Worm (Caenorhabditis elegans): ENCODE measurements around the gene F21D5.7.

The F21D5.7 gene

ce11 chrIV:8754727-8755126 is 11.2 kb upstream of the F21D5.7 start, which contains the start of gene elli-1 (continued):
- no peak for TF ChIP-seq K12H6.12 (tag; optimal IDR thresholded peaks at IDR 0.05)
- no peak for TF ChIP-seq ztf-26 (tag; optimal IDR thresholded peaks at IDR 0.05)

DNA sequence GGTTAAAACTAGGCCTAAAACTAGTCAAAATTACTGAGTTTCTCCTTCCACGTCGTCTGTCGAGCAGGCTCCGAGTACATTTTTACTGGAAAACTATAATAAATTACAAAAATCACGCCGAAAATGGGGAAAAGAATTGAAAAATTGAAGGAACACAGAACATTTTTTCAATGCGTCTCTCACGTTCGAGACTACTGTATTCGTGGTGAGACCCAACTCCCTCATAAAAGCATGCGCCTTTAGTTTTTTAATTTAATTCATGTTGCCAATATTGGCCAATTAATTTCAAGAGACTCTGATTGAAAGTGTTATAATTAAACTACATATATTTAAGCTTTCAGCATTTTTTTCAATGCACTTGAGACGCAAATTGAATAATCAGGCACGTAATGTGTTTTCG is 10.6 kb upstream of the F21D5.7 start:
- TF ChIP-seq lsl-1 (GFP tag; optimal IDR thresholded peaks at IDR 0.05): peak; percentile 79
- TF ChIP-seq tlf-1 (GFP tag; optimal IDR thresholded peaks at IDR 0.05): no peak
- no peak for TF ChIP-seq F52B5.7 (tag; optimal IDR thresholded peaks at IDR 0.05)
- no peak for TF ChIP-seq ztf-25 (GFP tag; IDR thresholded peaks at IDR 0.05)
- TF ChIP-seq die-1 (tag; optimal IDR thresholded peaks at IDR 0.05): no peak
- no peak for TF ChIP-seq ekl-4 (GFP tag; IDR thresholded peaks at IDR 0.05)
- TF ChIP-seq tbp1 (GFP tag; optimal IDR thresholded peaks at IDR 0.05): no peak
- no peak for TF ChIP-seq cebp-2 (GFP tag; IDR thresholded peaks at IDR 0.05)
- no peak for TF ChIP-seq egrh-3 (GFP tag; IDR thresholded peaks at IDR 0.05)
- TF ChIP-seq F33H1.4 (GFP tag; IDR thresholded peaks at IDR 0.05): peak; percentile 81; the same call in 1 of the 2 replicates
- TF ChIP-seq gei-17 (GFP tag; optimal IDR thresholded peaks at IDR 0.05): no peak
- peak; percentile 5 for TF ChIP-seq F23B12.7 (tag; optimal IDR thresholded peaks at IDR 0.05; ENCODE audit: insufficient read depth)
- no peak for TF ChIP-seq aptf-2 (GFP tag; conservative IDR thresholded peaks at IDR 0.05)
- TF ChIP-seq efl-1 (GFP tag; optimal IDR thresholded peaks at IDR 0.05): peak; percentile 0
- TF ChIP-seq ceh-40 (GFP tag; IDR thresholded peaks at IDR 0.05): no peak
- TF ChIP-seq snpc-3.4 (tag; optimal IDR thresholded peaks at IDR 0.05): no peak
- TF ChIP-seq F55B11.4 (tag; optimal IDR thresholded peaks at IDR 0.05; ENCODE audit: borderline replicate concordance, insufficient read depth): no peak

DNA sequence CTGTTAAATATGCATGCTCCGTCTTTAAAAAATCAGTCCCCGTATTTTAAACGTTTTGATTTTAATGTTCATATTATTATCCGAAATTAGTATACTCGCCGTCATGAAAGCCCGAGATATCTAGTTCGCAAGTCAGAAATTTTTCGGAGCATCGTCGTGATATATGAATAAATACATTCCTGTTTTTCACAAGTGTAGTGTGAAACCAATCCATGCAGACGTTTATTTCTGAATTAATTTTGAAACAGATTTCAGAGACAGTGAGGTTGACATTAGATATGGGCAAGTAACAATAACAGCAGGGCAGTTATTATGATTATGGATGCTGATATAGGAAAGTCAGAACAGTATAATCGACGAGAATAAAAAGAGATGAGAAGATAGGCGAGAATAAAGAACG is 9.0 kb upstream of the F21D5.7 start:
- TF ChIP-seq xnd-1 (tag; optimal IDR thresholded peaks at IDR 0.05): peak; percentile 1
- peak; percentile 44 for TF ChIP-seq lin-54 (GFP tag; optimal IDR thresholded peaks at IDR 0.05)
- TF ChIP-seq madf-6 (GFP tag; IDR thresholded peaks at IDR 0.05): peak; percentile 57; the same call in 1 of the 2 replicates
- peak; percentile 11 for TF ChIP-seq ztf-18 (tag; optimal IDR thresholded peaks at IDR 0.05)
- no peak for TF ChIP-seq ama-1 (optimal IDR thresholded peaks at IDR 0.05)
- TF ChIP-seq ama-1 (GFP tag; optimal IDR thresholded peaks at IDR 0.05): peak in 1 of 2 experiments; percentile 45
- peak; percentile 57 for TF ChIP-seq ekl-4 (GFP tag; IDR thresholded peaks at IDR 0.05)
- no peak for TF ChIP-seq ceh-79 (tag; optimal IDR thresholded peaks at IDR 0.05)
- TF ChIP-seq hsf-1 (GFP tag; IDR thresholded peaks at IDR 0.05): 0 out of 2 replicates have a peak, but pooled peaks have one; percentile 26
- TF ChIP-seq snpc-4 (GFP tag; optimal IDR thresholded peaks at IDR 0.05): no peak
- peak in 1 of 4 experiments; percentile 0 for TF ChIP-seq snpc-4 (tag; optimal IDR thresholded peaks at IDR 0.05)
- TF ChIP-seq hmg-1.2 (GFP tag; IDR thresholded peaks at IDR 0.05): 0 out of 2 replicates have a peak, but pooled peaks have one; percentile 21
- TF ChIP-seq athp-1 (tag; optimal IDR thresholded peaks at IDR 0.05): peak; percentile 28
- peak; percentile 69 for TF ChIP-seq B0336.3 (GFP tag; IDR thresholded peaks at IDR 0.05)
- TF ChIP-seq Y95B8A.8 (GFP tag; IDR thresholded peaks at IDR 0.05): 0 out of 2 replicates have a peak, but pooled peaks have one; percentile 8
- TF ChIP-seq lag-1 (GFP tag; IDR thresholded peaks at IDR 0.05): no peak
- TF ChIP-seq ceh-100 (GFP tag; IDR thresholded peaks at IDR 0.05): no peak
- TF ChIP-seq B0261.1 (tag; optimal IDR thresholded peaks at IDR 0.05): no peak
- TF ChIP-seq tbp1 (GFP tag; optimal IDR thresholded peaks at IDR 0.05): peak; percentile 24

DNA sequence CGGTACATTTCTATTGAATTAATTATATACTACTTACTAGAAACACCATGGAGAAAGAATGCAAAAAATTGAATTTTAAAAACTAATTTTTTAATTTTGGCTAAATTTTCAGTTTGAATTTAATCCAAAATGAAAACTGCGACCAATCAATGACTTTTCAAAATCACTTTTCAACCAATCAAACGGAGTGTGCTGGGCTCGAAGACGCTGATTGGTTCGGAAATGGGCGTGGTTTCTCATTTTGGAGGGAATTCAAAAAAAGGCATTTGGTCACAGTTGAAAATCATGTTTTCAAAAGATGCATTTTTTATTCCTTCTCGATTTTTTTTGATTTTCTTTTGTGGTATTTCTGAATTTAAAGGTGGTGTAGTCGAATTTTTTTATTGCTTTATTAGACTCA is 5.5 kb upstream of the F21D5.7 start:
- TF ChIP-seq F55B11.4 (tag; optimal IDR thresholded peaks at IDR 0.05; ENCODE audit: borderline replicate concordance, insufficient read depth) (no peak), tbx-9 (tag; optimal IDR thresholded peaks at IDR 0.05; ENCODE audit: borderline replicate concordance) (no peak), nfyb-1 (GFP tag; IDR thresholded peaks at IDR 0.05) (0 out of 2 replicates have a peak, but pooled peaks have one; percentile 36), T07F8.4 (tag; optimal IDR thresholded peaks at IDR 0.05) (no peak)
